Fruit fly (Drosophila melanogaster): ENCODE measurements around the gene cwo.
A peak's percentile ranks its signal among the peaks of the same experiment; 100 is the strongest.
"Not testable (repeated sequence)": the region's sequence is repeated elsewhere in the genome, so short reads cannot be mapped to it uniquely, and the experiment has no call there.

The cwo gene

DNA sequence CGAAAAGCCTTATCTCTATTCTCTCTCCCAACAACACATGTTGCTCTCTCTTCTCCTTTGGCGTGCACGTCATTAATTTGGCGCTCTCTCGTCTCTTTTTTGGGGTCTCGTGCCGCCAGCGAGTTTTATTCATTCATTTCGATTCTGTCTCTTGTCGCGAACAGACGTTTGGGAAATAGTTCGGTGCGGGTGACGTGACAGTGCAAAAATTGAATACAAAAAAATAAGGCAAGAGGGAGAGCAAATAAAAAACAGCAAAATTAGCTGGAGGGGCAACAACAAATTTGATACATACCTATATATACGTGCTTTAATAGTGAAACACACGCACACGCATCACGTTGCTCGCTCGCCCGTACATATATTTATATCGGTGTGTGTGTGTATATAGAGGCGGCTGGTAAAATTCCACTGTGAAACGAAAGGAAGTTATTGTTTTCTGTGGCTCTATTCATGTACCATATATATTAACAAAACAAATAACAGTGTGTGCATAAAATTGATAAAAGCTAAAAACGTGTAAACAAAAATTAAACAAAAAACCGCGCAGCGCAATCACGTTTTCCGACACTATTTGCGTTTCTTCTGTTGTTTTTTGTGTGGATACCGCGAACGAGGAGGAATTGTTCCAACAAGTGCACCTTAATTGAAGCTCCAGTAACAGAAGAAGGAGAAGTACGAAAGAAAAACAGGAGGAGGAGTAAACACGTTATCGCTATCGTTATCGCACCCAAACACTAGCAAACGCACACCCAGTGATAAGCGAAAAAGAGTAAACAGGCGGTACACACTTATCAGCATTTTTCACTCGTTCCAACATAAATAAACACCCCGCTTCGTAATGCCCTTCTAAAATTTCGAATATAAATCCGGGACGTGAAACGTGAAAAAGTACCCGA lies at the start of gene cwo:
Gene cwo (plus strand): TSS at position 131 of the 899 bp plus-strand sequence.
- TF ChIP-seq CG6854 (GFP tag; optimal IDR thresholded peaks at IDR 0.05) (no peak), vri (GFP tag; optimal IDR thresholded peaks at IDR 0.05) (peak; percentile 65), ss (GFP tag; optimal IDR thresholded peaks at IDR 0.05) (peak; percentile 16 to 40), CG9139 (GFP tag; optimal IDR thresholded peaks at IDR 0.05) (no peak), Smox (GFP tag; optimal IDR thresholded peaks at IDR 0.05) (peak; percentile 14), dsx (GFP tag; optimal IDR thresholded peaks at IDR 0.05; ENCODE audit: poor library complexity, severe bottlenecking) (peak; percentile 40), CG16779 (tag; optimal IDR thresholded peaks at IDR 0.05) (peak; percentile 17), Eip78C (GFP tag) (peak; percentile 76), fd85E (GFP tag; optimal IDR thresholded peaks at IDR 0.05) (no peak), CG10631 (GFP tag; optimal IDR thresholded peaks at IDR 0.05) (peak; percentile 25), esn (GFP tag; optimal IDR thresholded peaks at IDR 0.05) (peak; percentile 1), salr (GFP tag; optimal IDR thresholded peaks at IDR 0.05) (peak in 1 of 2 experiments; percentile 14), CG6276 (GFP tag; optimal IDR thresholded peaks at IDR 0.05) (peak; percentile 29), fkh (GFP tag; optimal IDR thresholded peaks at IDR 0.05) (peak; percentile 92), CG34406 (GFP tag; optimal IDR thresholded peaks at IDR 0.05) (no peak), Eip93F (GFP tag; optimal IDR thresholded peaks at IDR 0.05) (peak; percentile 43), CG3919 (GFP tag; optimal IDR thresholded peaks at IDR 0.05) (peak; percentile 30), net (GFP tag; optimal IDR thresholded peaks at IDR 0.05) (no peak), CG15336 (GFP tag; IDR thresholded peaks at IDR 0.05) (no peak), OdsH (GFP tag; optimal IDR thresholded peaks at IDR 0.05) (no peak), Blimp-1 (GFP tag; optimal IDR thresholded peaks at IDR 0.05) (no peak), Hr4 (GFP tag; optimal IDR thresholded peaks at IDR 0.05) (no peak), CG6163 (GFP tag; IDR thresholded peaks at IDR 0.05) (no peak), CG1621 (tag; optimal IDR thresholded peaks at IDR 0.05) (peak; percentile 6), svp (GFP tag) (peak; percentile 77), eg (GFP tag; IDR thresholded peaks at IDR 0.05) (no peak), Lpt (GFP tag; optimal IDR thresholded peaks at IDR 0.05) (peak; percentile 23)

DNA sequence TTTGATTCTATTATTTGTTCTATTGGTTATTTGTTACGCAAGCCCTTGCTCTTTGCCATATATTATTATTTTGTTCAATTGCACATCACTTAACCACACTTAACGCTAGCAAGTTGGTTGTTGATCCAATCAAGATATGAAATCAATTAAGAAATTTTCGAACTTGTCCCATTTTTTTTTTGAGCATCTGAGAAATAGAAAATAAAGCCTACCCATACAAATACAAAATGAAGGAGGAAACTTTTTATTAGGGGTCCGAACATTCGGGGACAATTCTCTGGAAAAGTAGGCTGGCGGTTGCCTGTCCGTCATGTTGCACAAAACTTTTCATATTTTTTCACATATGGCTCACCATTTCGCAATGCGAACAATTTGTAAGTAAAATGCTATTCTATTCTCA lies 47.4 kb upstream of the cwo start, which contains the start of gene CG18545:
Gene CG18545 (plus strand): TSS at position 301 of the 400 bp plus-strand sequence.
- not testable (repeated sequence) for TF ChIP-seq acj6, Sox15, CG6276 (GFP tag; optimal IDR thresholded peaks at IDR 0.05)

DNA sequence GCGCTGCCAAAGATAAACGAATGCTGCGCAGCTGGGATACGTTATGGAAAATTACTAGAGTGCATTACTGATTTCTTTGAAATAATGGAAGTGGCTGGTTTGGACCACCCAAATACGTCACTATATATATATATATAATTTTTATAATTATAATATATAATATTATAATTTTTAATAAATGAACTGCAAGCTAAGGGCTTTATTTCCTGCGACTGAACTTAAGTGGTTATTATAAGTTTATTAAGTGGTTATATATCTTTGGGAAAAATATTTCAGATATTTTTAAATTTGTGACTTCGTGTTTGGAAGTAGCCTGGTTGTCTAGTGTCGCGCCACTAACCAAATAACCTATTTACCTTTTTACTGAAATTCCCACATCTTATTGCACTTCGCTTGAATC lies 39.6 kb upstream of the cwo start, which contains the start of gene CG31406:
Gene CG31406 (plus strand): TSS at position 301 of the 400 bp plus-strand sequence.
- TF ChIP-seq topi (GFP tag; optimal IDR thresholded peaks at IDR 0.05); CG15336 (GFP tag; IDR thresholded peaks at IDR 0.05); CG10669 (GFP tag; optimal IDR thresholded peaks at IDR 0.05): not testable (repeated sequence)

DNA sequence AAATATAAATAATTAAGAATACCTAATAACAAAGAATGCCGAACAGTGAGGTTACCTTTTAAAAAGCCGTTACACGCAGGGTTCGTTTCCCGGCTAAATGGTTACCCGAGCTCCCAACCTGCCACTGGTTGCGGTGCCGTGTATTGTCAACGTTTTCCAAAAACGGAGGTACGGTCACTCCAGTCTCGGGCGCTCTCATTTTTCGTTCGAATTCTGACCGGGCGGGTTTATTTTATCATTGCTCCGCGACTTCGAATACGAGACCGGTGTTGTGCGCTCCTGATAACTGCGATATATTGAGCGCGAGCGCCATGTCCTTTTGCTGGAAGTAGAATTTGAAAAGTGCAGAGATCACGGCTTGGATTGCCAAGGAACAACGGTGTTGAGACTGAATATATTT lies 38.1 kb upstream of the cwo start, which contains the start of gene jumu:
Gene jumu (plus strand): TSS at position 196 of the 400 bp plus-strand sequence.
- TF ChIP-seq CG11902 (GFP tag; optimal IDR thresholded peaks at IDR 0.05) (no peak), topi (GFP tag; optimal IDR thresholded peaks at IDR 0.05) (no peak), vri (GFP tag; optimal IDR thresholded peaks at IDR 0.05) (no peak), CG32006 (GFP tag; optimal IDR thresholded peaks at IDR 0.05) (no peak), fkh (GFP tag; optimal IDR thresholded peaks at IDR 0.05) (no peak), Blimp-1 (GFP tag; optimal IDR thresholded peaks at IDR 0.05) (no peak), CG8319 (GFP tag; optimal IDR thresholded peaks at IDR 0.05) (peak; percentile 8), esn (GFP tag; optimal IDR thresholded peaks at IDR 0.05) (no peak), CG6276 (GFP tag; optimal IDR thresholded peaks at IDR 0.05) (no peak), ss (GFP tag; optimal IDR thresholded peaks at IDR 0.05) (peak in 1 of 2 experiments; percentile 17), OdsH (GFP tag; optimal IDR thresholded peaks at IDR 0.05) (no peak), Sox14 (GFP tag; optimal IDR thresholded peaks at IDR 0.05) (peak; percentile 53), pdm3 (GFP tag; optimal IDR thresholded peaks at IDR 0.05) (no peak), CG6854 (GFP tag; optimal IDR thresholded peaks at IDR 0.05) (no peak), salr (GFP tag; optimal IDR thresholded peaks at IDR 0.05) (no peak), fd59A (GFP tag; optimal IDR thresholded peaks at IDR 0.05) (no peak), Eip78C (GFP tag) (peak; percentile 72), CG8119 (GFP tag; IDR thresholded peaks at IDR 0.05) (no peak), net (GFP tag; optimal IDR thresholded peaks at IDR 0.05) (no peak), Smox (GFP tag; optimal IDR thresholded peaks at IDR 0.05) (no peak), CG6163 (GFP tag; IDR thresholded peaks at IDR 0.05) (no peak), dac (GFP tag; optimal IDR thresholded peaks at IDR 0.05) (no peak), CG15336 (GFP tag; IDR thresholded peaks at IDR 0.05) (no peak), Lpt (GFP tag; optimal IDR thresholded peaks at IDR 0.05) (no peak), eg (GFP tag; IDR thresholded peaks at IDR 0.05) (no peak), CG6792 (GFP tag; optimal IDR thresholded peaks at IDR 0.05) (no peak), Gug (GFP tag; IDR thresholded peaks at IDR 0.05) (no peak), CG31627 (GFP tag; optimal IDR thresholded peaks at IDR 0.05) (no peak)

Measured in whole organism, prepupa.